Worm (Caenorhabditis elegans): Measurements from ENCODE around the gene ZK1236.9.

ZK1236.9 gene

ce11 chrIII:8450494-8450893 lies 15.5 kb upstream of the ZK1236.9 start:
- TF ChIP-seq skn-1 (tag; optimal IDR thresholded peaks at IDR 0.05) (no peak), snpc-4 (tag; optimal IDR thresholded peaks at IDR 0.05) (no peak), fkh-10 (GFP tag; optimal IDR thresholded peaks at IDR 0.05) (no peak), nhr-43 (tag; optimal IDR thresholded peaks at IDR 0.05; ENCODE audit: poor library complexity, severe bottlenecking) (no peak), lin-39 (tag; optimal IDR thresholded peaks at IDR 0.05) (peak; percentile 57), fkh-2 (tag; optimal IDR thresholded peaks at IDR 0.05) (no peak), nhr-25 (tag; optimal IDR thresholded peaks at IDR 0.05) (no peak), elt-2 (tag; optimal IDR thresholded peaks at IDR 0.05) (no peak), pqm-1 (tag; optimal IDR thresholded peaks at IDR 0.05) (no peak), ama-1 (optimal IDR thresholded peaks at IDR 0.05) (no peak), ZK546.5 (tag; optimal IDR thresholded peaks at IDR 0.05) (no peak), egl-5 (tag; optimal IDR thresholded peaks at IDR 0.05) (no peak), R02D3.7 (tag; optimal IDR thresholded peaks at IDR 0.05) (no peak), aly-2 (tag; optimal IDR thresholded peaks at IDR 0.05) (no peak), pha-4 (tag; optimal IDR thresholded peaks at IDR 0.05) (peak; percentile 67), sea-2 (GFP tag; optimal IDR thresholded peaks at IDR 0.05) (no peak)

DNA sequence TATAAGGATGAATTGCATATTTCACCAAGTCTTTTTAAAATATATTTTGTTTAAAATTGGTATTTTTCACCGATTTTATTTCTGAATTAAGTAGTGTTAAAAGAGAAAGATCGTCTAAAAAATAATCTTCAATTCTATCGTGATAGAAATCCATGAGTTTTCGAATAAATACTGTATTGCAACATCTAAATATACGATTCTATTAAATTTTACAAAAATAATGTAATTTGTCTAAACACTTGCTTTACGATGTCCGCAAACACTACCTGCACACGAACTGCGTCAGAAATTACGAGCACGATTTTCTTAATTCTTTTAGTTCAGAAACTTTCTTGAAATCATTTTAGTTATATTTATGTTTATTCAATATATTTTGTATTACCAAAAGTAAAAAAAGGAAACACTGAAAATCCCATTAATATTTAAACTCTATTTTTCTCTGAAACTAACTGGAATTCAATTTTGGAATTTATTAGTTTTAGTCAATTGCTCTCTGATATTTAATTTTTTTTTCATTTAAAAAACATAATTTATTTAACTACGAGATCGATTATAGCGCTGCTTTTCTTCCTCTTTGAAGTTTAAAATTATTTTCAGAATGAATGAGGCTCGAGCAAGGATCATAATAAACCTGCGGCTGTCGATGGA lies 14.3 kb upstream of the ZK1236.9 start, which contains the start of gene mrpl-32:
mrpl-32 (plus strand) TSS at position 598 of the 648 bp plus-strand sequence.
- no peak for TF ChIP-seq aly-2 (tag; optimal IDR thresholded peaks at IDR 0.05)
- peak; percentile 12 for TF ChIP-seq nfya-1 (tag; optimal IDR thresholded peaks at IDR 0.05; ENCODE audit: insufficient read depth)
- TF ChIP-seq eor-1 (tag; optimal IDR thresholded peaks at IDR 0.05) = no peak
- peak; percentile 82 for TF ChIP-seq ama-1 (optimal IDR thresholded peaks at IDR 0.05)
- no peak for TF ChIP-seq sea-2 (GFP tag; optimal IDR thresholded peaks at IDR 0.05)
- no peak for TF ChIP-seq nhr-43 (tag; optimal IDR thresholded peaks at IDR 0.05; ENCODE audit: poor library complexity, severe bottlenecking)
- peak; percentile 51 for TF ChIP-seq pha-4 (tag; optimal IDR thresholded peaks at IDR 0.05)
- TF ChIP-seq nhr-77 (tag; optimal IDR thresholded peaks at IDR 0.05) = no peak
- no peak for TF ChIP-seq ceh-28 (tag; optimal IDR thresholded peaks at IDR 0.05)
- TF ChIP-seq unc-62 (GFP tag; optimal IDR thresholded peaks at IDR 0.05) = no peak
- no peak for TF ChIP-seq nhr-12 (tag; optimal IDR thresholded peaks at IDR 0.05)
- no peak for TF ChIP-seq skn-1 (tag; optimal IDR thresholded peaks at IDR 0.05)
- TF ChIP-seq nhr-23 (tag; optimal IDR thresholded peaks at IDR 0.05) = no peak
- no peak for TF ChIP-seq lin-39 (tag; optimal IDR thresholded peaks at IDR 0.05)
- no peak for TF ChIP-seq nhr-67 (tag; optimal IDR thresholded peaks at IDR 0.05)
- TF ChIP-seq elt-2 (tag; optimal IDR thresholded peaks at IDR 0.05) = peak; percentile 24
- no peak for TF ChIP-seq R02D3.7 (tag; optimal IDR thresholded peaks at IDR 0.05)
- no peak for TF ChIP-seq unc-39 (tag; optimal IDR thresholded peaks at IDR 0.05)
- no peak for TF ChIP-seq egl-5 (tag; optimal IDR thresholded peaks at IDR 0.05)

DNA sequence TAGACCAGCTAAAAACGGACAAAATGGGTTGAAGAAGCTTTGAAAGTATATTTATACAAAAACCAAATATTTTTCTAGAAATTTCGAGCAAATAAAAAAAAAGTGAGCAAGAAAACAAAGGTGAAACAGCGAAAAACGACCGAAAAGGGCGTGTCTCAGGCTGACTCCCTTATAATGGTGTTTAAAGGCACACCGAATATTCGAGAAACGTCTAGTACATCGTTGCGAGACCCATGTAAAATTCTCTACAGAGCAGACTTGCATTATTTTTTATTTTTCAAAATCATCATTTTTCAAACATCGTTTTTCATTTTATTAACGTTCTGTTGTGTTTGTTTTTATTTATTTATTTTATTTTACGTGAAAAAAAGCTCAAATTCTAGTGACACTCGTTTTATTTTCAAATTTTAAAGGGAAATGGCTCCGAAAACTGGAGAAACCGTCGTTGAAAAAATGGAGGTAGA lies 12.0 kb upstream of the ZK1236.9 start, which contains the start of gene rpn-3:
rpn-3 (plus strand) TSS at position 414 of the 464 bp plus-strand sequence.
- TF ChIP-seq nfya-1 (tag; optimal IDR thresholded peaks at IDR 0.05; ENCODE audit: insufficient read depth) (peak; percentile 98), eor-1 (tag; optimal IDR thresholded peaks at IDR 0.05) (peak in 1 of 2 experiments; percentile 89), zag-1 (tag; optimal IDR thresholded peaks at IDR 0.05) (no peak), elt-1 (tag; optimal IDR thresholded peaks at IDR 0.05) (peak; percentile 60), fkh-2 (tag; optimal IDR thresholded peaks at IDR 0.05) (peak; percentile 70), nhr-67 (tag; optimal IDR thresholded peaks at IDR 0.05) (no peak), ceh-28 (tag; optimal IDR thresholded peaks at IDR 0.05) (peak; percentile 85), nhr-76 (tag; optimal IDR thresholded peaks at IDR 0.05) (peak; percentile 79), aly-2 (tag; optimal IDR thresholded peaks at IDR 0.05) (no peak), nhr-237 (tag; optimal IDR thresholded peaks at IDR 0.05) (no peak), ama-1 (optimal IDR thresholded peaks at IDR 0.05) (peak; percentile 93), daf-12 (tag; optimal IDR thresholded peaks at IDR 0.05) (no peak), fos-1 (tag; optimal IDR thresholded peaks at IDR 0.05) (peak; percentile 51), nhr-12 (tag; optimal IDR thresholded peaks at IDR 0.05) (no peak), unc-62 (GFP tag; optimal IDR thresholded peaks at IDR 0.05) (no peak), ceh-82 (tag; optimal IDR thresholded peaks at IDR 0.05) (peak; percentile 72), jun-1 (tag; optimal IDR thresholded peaks at IDR 0.05) (peak; percentile 95), ztf-11 (tag; optimal IDR thresholded peaks at IDR 0.05) (no peak), nhr-43 (tag; optimal IDR thresholded peaks at IDR 0.05; ENCODE audit: poor library complexity, severe bottlenecking) (peak; percentile 94), nhr-11 (tag; optimal IDR thresholded peaks at IDR 0.05) (peak; percentile 92), fkh-10 (GFP tag; optimal IDR thresholded peaks at IDR 0.05) (peak; percentile 94), mml-1 (tag; optimal IDR thresholded peaks at IDR 0.05) (peak; percentile 59), ceh-16 (tag; optimal IDR thresholded peaks at IDR 0.05) (peak; percentile 45), R02D3.7 (tag; optimal IDR thresholded peaks at IDR 0.05) (peak; percentile 88), pqm-1 (tag; optimal IDR thresholded peaks at IDR 0.05) (peak; percentile 91), ceh-9 (tag; optimal IDR thresholded peaks at IDR 0.05) (no peak), ZK546.5 (tag; optimal IDR thresholded peaks at IDR 0.05) (peak; percentile 43), snpc-4 (tag; optimal IDR thresholded peaks at IDR 0.05) (peak; percentile 83), nhr-28 (tag; optimal IDR thresholded peaks at IDR 0.05) (peak; percentile 47), elt-2 (tag; optimal IDR thresholded peaks at IDR 0.05) (peak; percentile 70), unc-39 (tag; optimal IDR thresholded peaks at IDR 0.05) (no peak), tbx-2 (tag; optimal IDR thresholded peaks at IDR 0.05) (peak; percentile 82), lsy-12 (tag; optimal IDR thresholded peaks at IDR 0.05) (peak; percentile 98), nhr-77 (tag; optimal IDR thresholded peaks at IDR 0.05) (peak; percentile 85), nhr-25 (tag; optimal IDR thresholded peaks at IDR 0.05) (peak; percentile 95), egl-27 (tag; optimal IDR thresholded peaks at IDR 0.05) (peak; percentile 56), ztf-4 (tag; optimal IDR thresholded peaks at IDR 0.05) (peak; percentile 65), lin-39 (tag; optimal IDR thresholded peaks at IDR 0.05) (peak; percentile 93), skn-1 (tag; optimal IDR thresholded peaks at IDR 0.05) (peak; percentile 100), nhr-23 (tag; optimal IDR thresholded peaks at IDR 0.05) (peak; percentile 98)
